Worm (Caenorhabditis elegans) whole organism, L4 larva: ENCODE measurements around the gene srh-20.

Experiments used
- F10B5.3 ChIP-seq: sonication (generic microtip); optimal IDR thresholded peaks from 2 replicates; lab custom pipeline; 2016; ENCODE audit warnings: mild to moderate bottlenecking, missing genetic modification characterization, missing compliant biosample characterization
- F26F4.8 ChIP-seq: fragments of 200-800 bp; sonication (Bioruptor generic); conservative IDR thresholded peaks from 2 replicates; pipeline ENCODE4 v1.3.6; 2022; ENCODE audit warnings: missing genetic modification characterization, missing compliant biosample characterization
- F37D6.2 ChIP-seq: sonication (generic microtip); optimal IDR thresholded peaks from 2 replicates; lab custom pipeline; 2016; ENCODE audit warnings: mild to moderate bottlenecking, missing genetic modification characterization, missing compliant biosample characterization
- ZK337.2 ChIP-seq: fragments of 200-800 bp; sonication (Bioruptor generic); IDR thresholded peaks from 2 replicates; pipeline ENCODE4 v1.3.6; 2022; ENCODE audit warnings: missing genetic modification reagents, missing genetic modification characterization, missing compliant biosample characterization
- ZK546.5 ChIP-seq, 2 experiments: sonication (generic microtip); optimal IDR thresholded peaks; 2 replicates each; lab custom pipeline; 2017; ENCODE audit warnings: missing biosample characterization in 2 of 2, missing genetic modification characterization in 2 of 2
- ceh-28 ChIP-seq: fragments of 150-350 bp; optimal IDR thresholded peaks from 2 replicates; lab custom pipeline; 2014; ENCODE audit warnings: missing biosample characterization, missing genetic modification reagents, missing genetic modification characterization
- ceh-62 ChIP-seq: sonication (generic microtip); optimal IDR thresholded peaks from 2 replicates; lab custom pipeline; 2017; ENCODE audit warnings: missing biosample characterization, missing genetic modification characterization
- egl-27 ChIP-seq: sonication (generic microtip); optimal IDR thresholded peaks from 3 replicates; lab custom pipeline; 2017; ENCODE audit warnings: missing biosample characterization, missing genetic modification reagents, missing genetic modification characterization
- egl-43 ChIP-seq: fragments of 200-800 bp; sonication (Bioruptor generic); IDR thresholded peaks from 2 replicates; pipeline ENCODE4 v1.3.6; 2022; ENCODE audit warnings: missing genetic modification reagents, missing genetic modification characterization, missing compliant biosample characterization
- fkh-10 ChIP-seq: fragments of 150-350 bp; optimal IDR thresholded peaks from 2 replicates; lab custom pipeline; 2014; ENCODE audit warnings: missing biosample characterization, missing genetic modification reagents, missing genetic modification characterization
- lin-13 ChIP-seq: fragments of 150-350 bp; optimal IDR thresholded peaks from 2 replicates; lab custom pipeline; 2014; ENCODE audit warnings: missing biosample characterization, missing genetic modification reagents, missing genetic modification characterization
- lin-29 ChIP-seq: fragments of 200-800 bp; sonication (Bioruptor generic); IDR thresholded peaks from 2 replicates; pipeline ENCODE4 v1.3.6; 2022; ENCODE audit warnings: missing genetic modification reagents, missing genetic modification characterization, missing compliant biosample characterization
- mdl-1 ChIP-seq, 2 experiments: fragments of 150-350 bp in 1 of 2; sonication (generic microtip) in 1 of 2; optimal IDR thresholded peaks; 2 replicates each; lab custom pipeline; 2014 to 2017; ENCODE audit warnings: missing biosample characterization in 2 of 2, missing genetic modification characterization in 2 of 2
- mxl-2 ChIP-seq: fragments of 200-800 bp; sonication (Bioruptor generic); conservative IDR thresholded peaks from 2 replicates; pipeline ENCODE4 v1.3.6; 2022; ENCODE audit warnings: missing genetic modification reagents, missing genetic modification characterization, missing compliant biosample characterization
- nhr-10 ChIP-seq: fragments of 150-350 bp; optimal IDR thresholded peaks from 2 replicates; lab custom pipeline; 2014; ENCODE audit warnings: missing biosample characterization, missing genetic modification characterization
- nhr-41 ChIP-seq: fragments of 200-800 bp; sonication (Bioruptor generic); IDR thresholded peaks from 2 replicates; pipeline ENCODE4 v1.3.6; 2022; ENCODE audit warnings: missing genetic modification reagents, missing genetic modification characterization, missing compliant biosample characterization
- nhr-42 ChIP-seq: fragments of 200-800 bp; sonication (Bioruptor generic); IDR thresholded peaks from 2 replicates; pipeline ENCODE4 v1.3.6; 2022; ENCODE audit warnings: missing genetic modification characterization, missing compliant biosample characterization
- nhr-48 ChIP-seq: sonication (generic microtip); optimal IDR thresholded peaks from 2 replicates; lab custom pipeline; 2016; ENCODE audit warnings: mild to moderate bottlenecking, missing genetic modification characterization, missing compliant biosample characterization
- pqm-1 ChIP-seq: sonication (generic microtip); optimal IDR thresholded peaks from 2 replicates; lab custom pipeline; 2017; ENCODE audit warnings: missing biosample characterization, missing genetic modification characterization
- rbr-2 ChIP-seq: sonication (generic microtip); optimal IDR thresholded peaks from 2 replicates; lab custom pipeline; 2016; ENCODE audit warnings: missing genotype, missing genetic modification characterization, missing compliant biosample characterization
- saeg-2 ChIP-seq: fragments of 200-800 bp; sonication (Bioruptor generic); IDR thresholded peaks from 2 replicates; pipeline ENCODE4 v1.3.6; 2022; ENCODE audit warnings: missing genetic modification reagents, missing genetic modification characterization, missing compliant biosample characterization
- unc-130 ChIP-seq: sonication (generic microtip); optimal IDR thresholded peaks from 2 replicates; lab custom pipeline; 2016; ENCODE audit warnings: missing genetic modification reagents, missing genetic modification characterization, missing compliant biosample characterization
- unc-62 ChIP-seq, 3 experiments: fragments of 150-350 bp in 1 of 3; sonication (generic microtip); optimal IDR thresholded peaks in 2 of 3; peaks in 1 of 3; 1 replicate in 1 of 3; 2 replicates in 2 of 3; lab custom pipeline; 2014 to 2017; ENCODE audit warnings: missing biosample characterization in 3 of 3, missing genetic modification characterization in 3 of 3, missing genetic modification reagents in 3 of 3, missing genotype in 1 of 3
- zip-2 ChIP-seq: fragments of 150-350 bp; optimal IDR thresholded peaks from 2 replicates; lab custom pipeline; 2014; ENCODE audit warnings: missing biosample characterization, missing genetic modification characterization
- ztf-11 ChIP-seq: fragments of 150-350 bp; optimal IDR thresholded peaks from 2 replicates; lab custom pipeline; 2014; ENCODE audit warnings: missing biosample characterization, missing genetic modification characterization

Gene srh-20

DNA sequence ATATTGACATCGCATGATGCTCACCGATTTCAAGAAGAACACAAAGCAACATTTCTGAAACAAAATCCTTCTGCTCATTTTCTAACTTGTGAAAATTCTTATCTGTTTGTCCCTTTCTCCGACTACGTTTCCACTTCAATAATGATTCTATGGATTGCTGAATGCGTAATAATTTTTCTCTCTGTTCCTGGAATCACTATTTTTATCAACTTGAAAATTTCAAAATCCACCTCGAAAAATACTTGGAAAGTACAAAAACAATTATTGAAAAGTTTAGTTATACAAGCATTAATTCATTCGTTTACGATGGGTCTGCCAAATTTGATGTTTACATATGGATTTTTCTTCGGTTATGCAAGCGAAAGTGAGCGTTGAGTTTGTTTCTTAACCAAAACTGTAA is 2.7 kb upstream of the srh-20 start, which contains the start of gene srh-22:
Gene srh-22, plus strand, starts transcription at position 301 of the 400 bp plus-strand sequence.
- TF ChIP-seq F10B5.3 (tag; lab: Kevin White, UChicago) = no peak
- no peak for TF ChIP-seq fkh-10
- TF ChIP-seq mdl-1 (tag; optimal IDR thresholded peaks at IDR 0.05; lab: Kevin White, UChicago) = no peak
- no peak for TF ChIP-seq unc-130 (GFP tag; lab: Kevin White, UChicago)

DNA sequence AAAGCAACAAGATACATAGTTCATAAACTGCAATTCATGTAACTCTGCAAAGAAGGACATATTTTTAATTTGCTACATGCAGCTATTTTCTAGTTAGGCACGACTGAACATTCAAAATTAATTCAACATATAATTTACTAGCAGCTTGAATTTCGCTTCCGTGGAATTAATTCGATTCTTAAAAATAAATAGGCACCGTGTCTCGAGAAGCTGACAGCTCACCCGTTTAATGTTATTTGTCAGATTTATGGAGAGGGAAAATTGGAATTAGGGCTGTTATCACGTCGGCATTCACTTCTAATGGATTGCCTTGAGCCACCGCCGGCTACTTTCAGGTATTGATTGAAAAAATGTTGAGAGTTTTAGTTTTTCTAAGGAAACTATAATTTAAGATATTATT is 1.7 kb downstream of the srh-20 start, which contains the start of gene srh-21:
Gene srh-21, plus strand, starts transcription at position 301 of the 400 bp plus-strand sequence.
- TF ChIP-seq unc-62 (GFP tag; optimal IDR thresholded peaks at IDR 0.05 in 1 of 2; lab: Kevin White, UChicago) = peak in 1 of 2 experiments; percentile 65
- TF ChIP-seq unc-62 (tag; optimal IDR thresholded peaks at IDR 0.05; lab: Kevin White, UChicago) = no peak
- no peak for TF ChIP-seq lin-29 (GFP tag; lab: Robert Waterston, UW)
- TF ChIP-seq, all 104 proteins: peak for 1

DNA sequence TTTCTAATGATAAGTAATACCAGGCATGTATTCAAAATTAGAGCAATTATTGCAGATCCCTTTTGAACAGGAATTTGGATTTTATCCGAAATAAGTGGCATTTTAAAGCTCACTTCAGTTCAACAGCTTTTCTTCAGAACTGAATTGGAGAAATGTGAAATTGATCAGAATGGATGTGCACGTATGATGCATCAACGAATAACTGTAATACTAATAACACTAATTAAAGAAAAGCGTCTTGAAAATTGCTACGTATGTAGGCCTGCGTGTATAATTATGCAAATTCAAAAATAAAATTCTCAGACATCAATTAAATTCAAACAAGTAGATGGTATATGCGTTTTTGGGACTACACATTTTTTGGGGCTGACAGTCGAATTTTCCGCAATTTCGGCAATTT is 5.1 kb downstream of the srh-20 start, which contains the start of gene str-205:
Gene str-205, minus strand, starts transcription at position 101 of the 400 bp plus-strand sequence.
- TF ChIP-seq nhr-48 (no peak), ZK337.2 (GFP tag; lab: Robert Waterston, UW) (no peak), nhr-10 (no peak)

DNA sequence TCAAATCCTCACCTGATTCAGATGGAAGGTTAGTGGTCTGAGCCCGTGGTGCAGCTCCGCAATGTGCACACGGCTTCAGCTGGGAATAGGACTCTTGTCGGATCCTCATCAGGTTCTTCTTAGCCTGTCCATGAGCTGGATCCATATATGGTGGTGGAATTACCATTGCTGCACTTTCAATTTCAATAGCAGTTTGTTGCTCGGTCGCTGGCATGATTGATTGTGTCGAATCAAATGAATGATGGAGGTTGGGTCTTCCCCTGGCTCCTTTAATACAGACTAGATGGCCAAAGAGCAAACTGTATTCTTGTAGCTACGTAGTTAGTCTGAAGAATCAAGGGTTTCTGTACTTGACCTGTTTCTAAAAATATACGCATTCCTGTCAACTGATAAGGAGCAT is 8.1 kb downstream of the srh-20 start, which contains the start of gene C02E7.10:
Gene C02E7.10, minus strand, starts transcription at position 232 of the 400 bp plus-strand sequence.
- TF ChIP-seq egl-27 (tag; lab: Kevin White, UChicago) (no peak), unc-62 (GFP tag; optimal IDR thresholded peaks at IDR 0.05 in 1 of 2; lab: Kevin White, UChicago) (peak in 1 of 2 experiments; percentile 90), unc-62 (tag; optimal IDR thresholded peaks at IDR 0.05; lab: Kevin White, UChicago) (no peak), pqm-1 (tag; lab: Kevin White, UChicago) (no peak)

DNA sequence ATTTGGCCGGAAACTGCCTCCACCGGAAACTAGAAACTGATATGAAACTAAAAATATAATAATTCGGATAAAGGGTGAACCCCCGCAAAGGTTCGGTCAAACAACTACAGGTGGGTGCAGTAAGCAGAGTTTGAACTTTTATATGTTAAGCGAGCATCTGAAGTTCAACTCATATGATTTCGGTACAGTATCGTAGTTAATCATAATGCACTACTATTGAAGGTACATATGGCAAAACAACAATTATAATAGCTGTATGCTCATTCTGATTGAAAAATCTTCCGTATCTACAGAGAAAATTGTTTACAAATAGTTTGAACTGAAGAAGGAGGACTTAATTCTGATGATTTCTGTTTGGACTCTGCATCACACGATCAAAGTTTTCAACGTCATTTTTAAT is 8.6 kb downstream of the srh-20 start:
- peak in 1 of 2 experiments; percentile 98 for TF ChIP-seq unc-62 (GFP tag; optimal IDR thresholded peaks at IDR 0.05 in 1 of 2; lab: Kevin White, UChicago)
- no peak for TF ChIP-seq unc-62 (tag; optimal IDR thresholded peaks at IDR 0.05; lab: Kevin White, UChicago)
- TF ChIP-seq nhr-42 (GFP tag; lab: Robert Waterston, UW) = no peak
- TF ChIP-seq, all 104 proteins: peak for 1

DNA sequence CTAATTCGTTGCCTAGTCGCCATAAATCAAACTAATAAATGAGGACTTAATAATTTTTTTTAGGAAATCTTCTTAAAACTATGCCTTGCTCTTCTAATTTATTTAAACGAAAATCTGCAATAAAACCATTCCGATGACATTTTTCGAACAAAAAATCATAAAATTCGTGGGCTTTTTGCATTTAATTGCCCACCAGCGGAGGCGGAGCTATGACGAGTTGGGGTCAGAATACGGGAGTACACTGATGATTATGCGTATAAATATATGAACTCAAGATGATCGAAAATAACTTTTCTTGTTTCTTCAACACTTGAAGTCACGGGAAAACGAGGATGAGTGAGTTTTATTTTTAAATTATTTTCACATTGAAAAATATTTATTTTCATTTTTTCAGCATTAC is 9.7 kb downstream of the srh-20 start, which contains the start of gene catp-2:
Gene catp-2, plus strand, starts transcription at position 301 of the 400 bp plus-strand sequence.
- TF ChIP-seq saeg-2 (no peak), rbr-2 (no peak), F26F4.8 (GFP tag; lab: Robert Waterston, UW) (no peak)

DNA sequence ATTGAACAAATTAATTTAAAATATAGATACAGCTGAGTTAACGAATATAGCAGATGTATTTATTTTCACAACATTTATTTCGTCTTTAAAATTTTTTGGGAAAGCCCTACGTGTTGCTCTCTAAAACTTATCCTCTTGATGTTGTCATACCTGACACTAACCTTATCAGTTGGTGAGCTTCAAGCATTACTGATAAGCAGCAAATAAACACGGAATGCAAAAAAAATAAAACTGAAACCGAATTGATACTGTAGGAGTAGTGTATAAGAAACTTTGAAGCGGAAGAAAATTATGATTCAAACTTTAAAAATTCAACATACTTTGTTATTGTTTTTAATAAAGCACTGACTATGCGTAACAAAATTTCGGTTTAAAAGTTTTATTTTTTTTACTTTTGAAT is 10.4 kb downstream of the srh-20 start:
- TF ChIP-seq pqm-1 (tag; lab: Kevin White, UChicago) = peak; percentile 68
- no peak for TF ChIP-seq ztf-11 (tag; lab: Kevin White, UChicago)

DNA sequence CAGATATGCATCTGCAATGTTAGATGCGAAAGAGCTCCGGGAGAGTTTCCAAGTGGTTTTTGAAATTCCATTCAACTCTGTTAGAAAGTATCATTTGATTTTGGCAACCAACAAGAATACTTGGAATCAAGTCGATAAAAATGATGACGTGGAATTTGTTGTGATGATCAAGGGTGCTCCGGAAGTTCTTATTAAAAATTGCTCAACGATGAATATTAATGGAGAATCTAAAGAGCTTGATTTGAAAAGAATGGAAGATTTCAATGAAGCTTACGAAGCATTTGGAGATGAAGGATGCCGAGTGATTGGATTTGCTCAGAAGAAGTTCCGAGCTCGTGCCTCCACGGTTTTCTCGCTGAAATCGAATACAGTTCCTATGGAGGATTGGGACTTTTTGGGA is 12.6 kb downstream of the srh-20 start:
- no peak for TF ChIP-seq mxl-2 (GFP tag; lab: Robert Waterston, UW)
- no peak for TF ChIP-seq ZK546.5 (tag; optimal IDR thresholded peaks at IDR 0.05; lab: Kevin White, UChicago)
- TF ChIP-seq nhr-10 = no peak
- TF ChIP-seq egl-43 (GFP tag; lab: Robert Waterston, UW) = no peak
- peak in 1 of 2 experiments; percentile 95 for TF ChIP-seq unc-62 (GFP tag; optimal IDR thresholded peaks at IDR 0.05 in 1 of 2; lab: Kevin White, UChicago)
- no peak for TF ChIP-seq unc-62 (tag; optimal IDR thresholded peaks at IDR 0.05; lab: Kevin White, UChicago)
- TF ChIP-seq zip-2 (tag; lab: Kevin White, UChicago) = no peak
- no peak for TF ChIP-seq nhr-41 (GFP tag; lab: Robert Waterston, UW)

DNA sequence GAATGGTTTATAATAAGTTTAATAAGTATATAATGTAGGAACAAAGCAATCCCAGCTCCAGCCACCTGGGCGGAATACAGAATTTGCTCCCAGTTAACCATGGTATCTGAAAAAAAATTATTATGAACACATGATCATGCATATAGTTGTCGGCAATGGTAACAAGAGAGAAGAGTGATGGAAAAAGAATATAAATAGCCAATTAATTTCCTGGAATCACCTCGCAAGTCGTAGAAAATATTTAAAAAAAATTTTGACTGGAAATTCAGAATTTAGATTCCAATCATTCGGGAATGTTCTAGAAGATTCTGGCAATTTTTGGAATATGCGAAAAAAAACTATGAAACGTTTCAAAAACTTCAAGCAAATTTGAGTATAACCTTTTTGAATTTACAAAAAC is 19.5 kb downstream of the srh-20 start, which contains the start of gene str-211:
Gene str-211, minus strand, starts transcription at position 101 of the 400 bp plus-strand sequence.
- TF ChIP-seq ceh-28 (tag; lab: Kevin White, UChicago) (no peak), ceh-62 (tag; lab: Kevin White, UChicago) (no peak), saeg-2 (no peak), F37D6.2 (no peak), lin-13 (GFP tag; lab: Kevin White, UChicago) (no peak)
- TF ChIP-seq, all 104 proteins: peak for 0
